Worm (Caenorhabditis elegans) whole organism, L4 larva: ENCODE results near the gene T19H12.12.

Experiments used
- F49E8.2 ChIP-seq: sonication (generic microtip); optimal IDR thresholded peaks from 2 replicates; lab custom pipeline; 2016; ENCODE audit warnings: missing compliant biosample characterization, mild to moderate bottlenecking, missing genetic modification characterization, borderline replicate concordance
- R02D3.7 ChIP-seq: fragments of 150-350 bp; sonication (generic microtip); optimal IDR thresholded peaks from 3 replicates; lab custom pipeline; 2014; ENCODE audit warnings: missing biosample characterization, missing genetic modification characterization
- T20F7.1 ChIP-seq: fragments of 200-800 bp; sonication (Bioruptor generic); optimal IDR thresholded peaks from 2 replicates; lab custom pipeline; 2018; ENCODE audit warnings: mild to moderate bottlenecking, missing genetic modification characterization, missing compliant biosample characterization
- Y75B8A.6 ChIP-seq: fragments of 200-800 bp; sonication (Bioruptor generic); IDR thresholded peaks from 2 replicates; pipeline ENCODE4 v1.3.6; 2022; ENCODE audit warnings: missing genetic modification reagents, missing genetic modification characterization, missing compliant biosample characterization
- attf-4 ChIP-seq: sonication (generic microtip); optimal IDR thresholded peaks from 3 replicates; lab custom pipeline; 2017; ENCODE audit warnings: missing biosample characterization, missing genetic modification characterization
- ceh-20 ChIP-seq: fragments of 200-800 bp; sonication (Bioruptor generic); IDR thresholded peaks from 2 replicates; pipeline ENCODE4 v1.3.6; 2022; ENCODE audit warnings: missing genetic modification reagents, missing genetic modification characterization, missing compliant biosample characterization
- ceh-44 ChIP-seq: fragments of 200-800 bp; sonication (Bioruptor generic); IDR thresholded peaks from 2 replicates; pipeline ENCODE4 v1.3.6; 2022; ENCODE audit warnings: missing genetic modification reagents, missing genetic modification characterization, missing compliant biosample characterization
- cey-2 ChIP-seq: sonication (generic microtip); optimal IDR thresholded peaks from 3 replicates; lab custom pipeline; 2017; ENCODE audit warnings: missing genetic modification characterization, mild to moderate bottlenecking, missing compliant biosample characterization, antibody characterized with exemption, borderline replicate concordance; ENCODE audit not compliant: insufficient read depth
- ctbp-1 ChIP-seq: fragments of 200-800 bp; sonication (Bioruptor generic); IDR thresholded peaks from 2 replicates; pipeline ENCODE4 v1.3.6; 2022; ENCODE audit warnings: missing genetic modification reagents, missing genetic modification characterization, missing compliant biosample characterization
- daf-16 ChIP-seq, 3 experiments: sonication (generic microtip); optimal IDR thresholded peaks; 2 replicates each; lab custom pipeline; 2016 to 2017; ENCODE audit warnings: missing genetic modification characterization in 3 of 3, missing genetic modification reagents in 3 of 3, mild to moderate bottlenecking in 2 of 3, missing compliant biosample characterization in 2 of 3, missing biosample characterization in 1 of 3, moderate library complexity in 1 of 3
- dmd-6 ChIP-seq: fragments of 200-800 bp; sonication (Bioruptor generic); IDR thresholded peaks from 2 replicates; pipeline ENCODE4 v1.3.6; 2022; ENCODE audit warnings: missing genetic modification reagents, missing genetic modification characterization, missing compliant biosample characterization
- dmd-8 ChIP-seq: fragments of 200-800 bp; sonication (Bioruptor generic); IDR thresholded peaks from 2 replicates; pipeline ENCODE4 v1.3.6; 2022; ENCODE audit warnings: missing genetic modification characterization, missing compliant biosample characterization
- dpl-1 ChIP-seq: fragments of 150-350 bp; optimal IDR thresholded peaks from 2 replicates; lab custom pipeline; 2014; ENCODE audit warnings: missing biosample characterization, missing genetic modification reagents, missing genetic modification characterization
- fkh-10 ChIP-seq: fragments of 150-350 bp; optimal IDR thresholded peaks from 2 replicates; lab custom pipeline; 2014; ENCODE audit warnings: missing biosample characterization, missing genetic modification reagents, missing genetic modification characterization
- fos-1 ChIP-seq: fragments of 150-350 bp; optimal IDR thresholded peaks from 2 replicates; lab custom pipeline; 2014; ENCODE audit warnings: missing biosample characterization, missing genetic modification characterization
- hlh-30 ChIP-seq: sonication (generic microtip); optimal IDR thresholded peaks from 2 replicates; lab custom pipeline; 2017; ENCODE audit warnings: antibody characterized with exemption, mild to moderate bottlenecking, missing genetic modification characterization, missing compliant biosample characterization; ENCODE audit not compliant: insufficient read depth
- jun-1 ChIP-seq: fragments of 150-350 bp; optimal IDR thresholded peaks from 2 replicates; lab custom pipeline; 2014; ENCODE audit warnings: missing biosample characterization, missing genetic modification reagents, missing genetic modification characterization
- lin-1 ChIP-seq: fragments of 200-800 bp; sonication (Bioruptor generic); IDR thresholded peaks from 2 replicates; pipeline ENCODE4 v1.3.6; 2022; ENCODE audit warnings: missing genetic modification reagents, missing genetic modification characterization, missing compliant biosample characterization
- lin-15B ChIP-seq: fragments of 150-350 bp; sonication (generic microtip); optimal IDR thresholded peaks from 3 replicates; lab custom pipeline; 2014; ENCODE audit warnings: missing biosample characterization, missing genetic modification characterization
- madf-9 ChIP-seq: fragments of 200-800 bp; sonication (Bioruptor generic); conservative IDR thresholded peaks from 2 replicates; pipeline ENCODE4 v1.3.6; 2022; ENCODE audit warnings: missing genetic modification reagents, missing genetic modification characterization, missing compliant biosample characterization
- mdl-1 ChIP-seq, 2 experiments: fragments of 150-350 bp in 1 of 2; sonication (generic microtip) in 1 of 2; optimal IDR thresholded peaks; 2 replicates each; lab custom pipeline; 2014 to 2017; ENCODE audit warnings: missing biosample characterization in 2 of 2, missing genetic modification characterization in 2 of 2
- mep-1 ChIP-seq: fragments of 150-350 bp; sonication (generic microtip); optimal IDR thresholded peaks from 3 replicates; lab custom pipeline; 2014; ENCODE audit warnings: missing biosample characterization, missing genetic modification characterization
- mes-2 ChIP-seq: sonication (generic microtip); optimal IDR thresholded peaks from 2 replicates; lab custom pipeline; 2016; ENCODE audit warnings: missing genotype, mild to moderate bottlenecking, missing genetic modification characterization, missing compliant biosample characterization; ENCODE audit not compliant: poor library complexity, severe bottlenecking
- mxl-3 ChIP-seq: fragments of 200-800 bp; sonication (Bioruptor generic); optimal IDR thresholded peaks from 2 replicates; lab custom pipeline; 2018; ENCODE audit warnings: mild to moderate bottlenecking, missing genetic modification characterization, missing compliant biosample characterization
- nhr-102 ChIP-seq: sonication (generic microtip); optimal IDR thresholded peaks from 2 replicates; lab custom pipeline; 2016; ENCODE audit warnings: mild to moderate bottlenecking, missing genetic modification characterization, moderate library complexity, missing compliant biosample characterization
- nhr-6 ChIP-seq: fragments of 150-350 bp; optimal IDR thresholded peaks from 2 replicates; lab custom pipeline; 2014; ENCODE audit warnings: missing biosample characterization, missing genetic modification characterization
- php-3 ChIP-seq: fragments of 200-800 bp; sonication (Bioruptor generic); IDR thresholded peaks from 2 replicates; pipeline ENCODE4 v1.3.6; 2022; ENCODE audit warnings: missing genetic modification reagents, missing genetic modification characterization, missing compliant biosample characterization
- pqm-1 ChIP-seq: sonication (generic microtip); optimal IDR thresholded peaks from 2 replicates; lab custom pipeline; 2017; ENCODE audit warnings: missing biosample characterization, missing genetic modification characterization
- rbr-2 ChIP-seq: sonication (generic microtip); optimal IDR thresholded peaks from 2 replicates; lab custom pipeline; 2016; ENCODE audit warnings: missing genotype, missing genetic modification characterization, missing compliant biosample characterization
- set-16 ChIP-seq: fragments of 200-800 bp; sonication (Bioruptor generic); IDR thresholded peaks from 2 replicates; pipeline ENCODE4 v1.3.6; 2022; ENCODE audit warnings: missing genetic modification reagents, missing genetic modification characterization, missing compliant biosample characterization
- skn-1 ChIP-seq: fragments of 150-350 bp; optimal IDR thresholded peaks from 2 replicates; lab custom pipeline; 2014; ENCODE audit warnings: missing biosample characterization, missing genetic modification characterization
- snpc-1.2 ChIP-seq: fragments of 200-800 bp; sonication (Bioruptor generic); IDR thresholded peaks from 2 replicates; pipeline ENCODE4 v1.3.6; 2022; ENCODE audit warnings: missing genetic modification reagents, missing genetic modification characterization, missing compliant biosample characterization
- spr-1 ChIP-seq: sonication (generic microtip); optimal IDR thresholded peaks from 2 replicates; lab custom pipeline; 2016; ENCODE audit warnings: mild to moderate bottlenecking, missing genetic modification characterization, missing compliant biosample characterization
- spr-3 ChIP-seq: fragments of 200-800 bp; sonication (Bioruptor generic); optimal IDR thresholded peaks from 2 replicates; lab custom pipeline; 2018; ENCODE audit warnings: mild to moderate bottlenecking, missing genetic modification characterization, missing compliant biosample characterization
- tra-1 ChIP-seq: fragments of 200-800 bp; sonication (Bioruptor generic); IDR thresholded peaks from 2 replicates; pipeline ENCODE4 v1.3.6; 2022; ENCODE audit warnings: missing genetic modification reagents, missing genetic modification characterization, missing compliant biosample characterization
- vab-7 ChIP-seq: fragments of 200-800 bp; sonication (Bioruptor generic); IDR thresholded peaks from 2 replicates; pipeline ENCODE4 v1.3.6; 2022; ENCODE audit warnings: missing genetic modification reagents, missing genetic modification characterization, missing compliant biosample characterization
- zfp-2 ChIP-seq: sonication (generic microtip); optimal IDR thresholded peaks from 2 replicates; lab custom pipeline; 2016; ENCODE audit warnings: mild to moderate bottlenecking, missing genetic modification characterization, missing compliant biosample characterization
- zfp-3 ChIP-seq: fragments of 200-800 bp; sonication (Bioruptor generic); conservative IDR thresholded peaks from 2 replicates; pipeline ENCODE4 v1.3.6; 2022; ENCODE audit warnings: missing genetic modification reagents, missing genetic modification characterization, missing compliant biosample characterization
- zip-11 ChIP-seq: fragments of 200-800 bp; sonication (Bioruptor generic); IDR thresholded peaks from 2 replicates; pipeline ENCODE4 v1.3.6; 2022; ENCODE audit warnings: missing genetic modification characterization, missing compliant biosample characterization

Gene T19H12.12

DNA sequence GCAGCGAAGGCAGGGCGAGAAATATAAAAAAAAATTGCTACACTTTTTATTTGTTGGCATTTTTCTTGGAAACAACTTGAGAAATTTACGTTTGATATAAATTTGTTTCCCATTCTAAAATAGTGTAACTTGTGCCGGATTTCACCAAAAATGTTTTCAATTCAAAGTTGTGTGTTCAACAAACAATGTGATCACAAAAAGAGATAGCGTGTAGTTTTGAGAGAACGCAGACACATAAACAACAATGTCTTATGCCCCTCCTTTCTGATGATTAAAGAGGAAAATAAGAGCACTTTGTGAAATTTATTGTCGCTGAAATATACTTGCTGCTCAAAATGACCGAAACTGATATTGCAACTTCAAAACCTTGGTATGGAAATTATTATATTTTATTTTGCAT, 37.2 kb upstream of the T19H12.12 start, which contains the start of gene abhd-5.1 (continued):
- no peak for TF ChIP-seq set-16 (GFP tag; lab: Robert Waterston, UW)
- no peak for TF ChIP-seq snpc-1.2
- peak in 1 of 2 experiments; percentile 85 for TF ChIP-seq daf-16 (GFP tag; optimal IDR thresholded peaks at IDR 0.05; lab: Kevin White, UChicago)
- peak; percentile 88 for TF ChIP-seq daf-16 (tag; optimal IDR thresholded peaks at IDR 0.05; lab: Kevin White, UChicago)
- TF ChIP-seq mep-1: no peak
- TF ChIP-seq madf-9 (GFP tag; lab: Robert Waterston, UW): no peak
- TF ChIP-seq zip-11 (GFP tag; lab: Robert Waterston, UW): no peak
- no peak for TF ChIP-seq dmd-8
- peak; percentile 15 for TF ChIP-seq nhr-6 (tag; lab: Kevin White, UChicago)
- no peak for TF ChIP-seq nhr-102 (tag; lab: Kevin White, UChicago)
- TF ChIP-seq lin-15B (tag; lab: Kevin White, UChicago): no peak
- no peak for TF ChIP-seq R02D3.7
- TF ChIP-seq fkh-10 (GFP tag; lab: Kevin White, UChicago): no peak
- no peak for TF ChIP-seq cey-2 (tag; lab: Kevin White, UChicago)
- TF ChIP-seq dpl-1: no peak
- no peak for TF ChIP-seq vab-7 (GFP tag; lab: Robert Waterston, UW)

DNA sequence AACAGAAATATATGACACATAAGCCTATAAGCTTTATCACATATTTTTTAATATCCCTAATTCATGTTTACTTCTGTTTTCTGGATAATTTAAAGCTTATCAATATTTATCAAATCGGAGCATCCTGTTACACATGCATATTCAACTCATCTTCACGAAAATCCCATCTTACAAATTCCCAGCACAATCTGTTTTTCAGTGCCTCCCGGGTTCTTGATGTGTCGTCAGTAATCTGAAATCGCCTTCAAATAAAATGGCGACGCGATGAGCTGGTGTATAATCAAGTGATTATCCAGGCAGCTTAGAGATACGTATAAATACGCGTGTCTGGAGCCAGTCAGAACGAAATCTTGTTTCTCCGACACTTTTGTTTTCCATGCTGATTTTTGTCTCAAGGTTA, 34.1 kb upstream of the T19H12.12 start:
- no peak for TF ChIP-seq tra-1 (GFP tag; lab: Robert Waterston, UW)
- TF ChIP-seq rbr-2 (tag; lab: Kevin White, UChicago): no peak
- no peak for TF ChIP-seq zfp-3 (GFP tag; lab: Robert Waterston, UW)
- no peak for TF ChIP-seq ceh-44 (GFP tag; lab: Robert Waterston, UW)
- TF ChIP-seq dmd-6 (GFP tag; lab: Robert Waterston, UW): no peak
- TF ChIP-seq skn-1 (tag; lab: Kevin White, UChicago): no peak
- no peak for TF ChIP-seq Y75B8A.6
- TF ChIP-seq R02D3.7: no peak
- no peak for TF ChIP-seq spr-1 (tag; lab: Kevin White, UChicago)
- TF ChIP-seq set-16 (GFP tag; lab: Robert Waterston, UW): no peak
- no peak for TF ChIP-seq F49E8.2 (tag; lab: Kevin White, UChicago)
- TF ChIP-seq dmd-8: no peak
- TF ChIP-seq zfp-2 (tag; lab: Kevin White, UChicago): no peak
- TF ChIP-seq fkh-10 (GFP tag; lab: Kevin White, UChicago): no peak
- no peak for TF ChIP-seq jun-1 (tag; lab: Kevin White, UChicago)
- TF ChIP-seq, all 104 proteins: peak for 0

DNA sequence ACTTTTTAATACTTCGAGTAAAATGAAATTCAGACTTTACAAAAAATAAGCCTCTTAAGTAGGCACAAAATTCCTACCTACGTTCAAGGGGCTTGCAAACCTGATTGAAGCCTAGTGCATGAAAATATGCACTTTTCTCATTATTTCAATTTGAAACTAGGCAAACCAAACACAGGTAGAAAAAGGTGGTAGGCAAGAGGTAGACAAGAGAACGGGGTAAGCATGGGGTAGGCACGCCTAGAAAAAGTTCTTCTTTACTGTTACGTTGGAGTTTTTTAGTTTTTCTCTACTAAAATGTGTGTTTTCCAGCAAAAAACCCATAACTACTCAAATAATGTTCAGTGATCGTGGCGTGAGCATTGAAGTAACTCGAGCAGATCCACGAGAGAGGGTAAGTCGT, 33.5 kb upstream of the T19H12.12 start, which contains the start of gene nex-4:
Gene nex-4 (plus strand): TSS at position 301 of the 400 bp plus-strand sequence.
- TF ChIP-seq zfp-3 (GFP tag; lab: Robert Waterston, UW) (no peak), nhr-102 (tag; lab: Kevin White, UChicago) (no peak), php-3 (no peak), ceh-20 (GFP tag; lab: Robert Waterston, UW) (no peak), ctbp-1 (GFP tag; lab: Robert Waterston, UW) (no peak), spr-3 (GFP tag; lab: Kevin White, UChicago) (no peak), T20F7.1 (GFP tag; lab: Kevin White, UChicago) (no peak), spr-1 (tag; lab: Kevin White, UChicago) (no peak), dpl-1 (no peak), mes-2 (no peak)
- TF ChIP-seq, all 104 proteins: peak for 0

DNA sequence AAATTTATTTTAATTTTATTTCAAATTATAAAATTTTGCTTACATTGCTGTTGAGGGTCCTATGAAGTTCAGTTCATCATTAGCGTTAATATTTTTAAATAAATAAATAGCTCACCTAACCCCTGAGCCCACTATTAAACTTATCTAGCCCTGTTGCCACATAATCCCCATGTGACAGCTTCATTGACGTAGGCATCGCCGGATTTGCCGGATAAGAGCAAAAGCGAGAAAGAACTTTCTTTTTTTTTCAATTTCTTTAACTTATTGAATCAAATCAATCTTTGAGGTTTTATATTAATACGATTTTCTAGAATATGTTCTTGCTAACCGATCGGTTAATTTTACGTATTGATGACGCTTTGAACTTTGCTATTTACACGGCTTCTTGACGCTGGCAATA, 32.6 kb upstream of the T19H12.12 start:
- TF ChIP-seq vab-7 (GFP tag; lab: Robert Waterston, UW): no peak
- TF ChIP-seq fos-1 (tag; lab: Kevin White, UChicago): no peak
- TF ChIP-seq pqm-1 (tag; lab: Kevin White, UChicago): no peak
- no peak for TF ChIP-seq hlh-30 (tag; lab: Kevin White, UChicago)
- no peak for TF ChIP-seq rbr-2 (tag; lab: Kevin White, UChicago)
- no peak for TF ChIP-seq zfp-2 (tag; lab: Kevin White, UChicago)
- no peak for TF ChIP-seq mxl-3 (GFP tag; lab: Kevin White, UChicago)
- no peak for TF ChIP-seq lin-1 (GFP tag; lab: Robert Waterston, UW)
- TF ChIP-seq attf-4: no peak
- no peak for TF ChIP-seq mdl-1 (tag; optimal IDR thresholded peaks at IDR 0.05; lab: Kevin White, UChicago)
